Comparison of ENCODE assay signal across 5 worm cellular contexts in genomic region chrV:4889477-4889876, ce11.
TF ChIP-seq lines count a peak whose summit lies in the region.

Gene ugt-12, minus strand, starts transcription at chrV:4889629.

TF ChIP-seq in whole organism, L1 larva, 84 proteins besides CTCF, POLR2A, EP300 and RAD21:
- no peak for TF ChIP-seq hlh-17 (GFP tag; optimal IDR thresholded peaks at IDR 0.05; lab: Kevin White, UChicago; ENCODE audit: borderline replicate concordance)
- TF ChIP-seq isw-1 (GFP tag; IDR thresholded peaks at IDR 0.05; lab: Robert Waterston, UW): no peak
- TF ChIP-seq irx-1 (tag; optimal IDR thresholded peaks at IDR 0.05; lab: Kevin White, UChicago): no peak
- peak; percentile 26 for TF ChIP-seq snu-23 (GFP tag; optimal IDR thresholded peaks at IDR 0.05; lab: Kevin White, UChicago)
- peak; percentile 61 for TF ChIP-seq lin-14 (GFP tag; optimal IDR thresholded peaks at IDR 0.05; lab: Kevin White, UChicago)
- TF ChIP-seq nhr-20 (tag; optimal IDR thresholded peaks at IDR 0.05; lab: Kevin White, UChicago): peak; percentile 52
- TF ChIP-seq nhr-85 (tag; lab: Kevin White, UChicago): peak; percentile 74
- TF ChIP-seq elt-2 (tag; optimal IDR thresholded peaks at IDR 0.05; lab: Kevin White, UChicago): peak; percentile 49
- no peak for TF ChIP-seq grh-1 (GFP tag; IDR thresholded peaks at IDR 0.05; lab: Robert Waterston, UW)
- TF ChIP-seq nhr-71 (tag; optimal IDR thresholded peaks at IDR 0.05; lab: Kevin White, UChicago): peak; percentile 48
- TF ChIP-seq egl-27 (tag; optimal IDR thresholded peaks at IDR 0.05; lab: Kevin White, UChicago): no peak
- TF ChIP-seq elt-3 (tag; optimal IDR thresholded peaks at IDR 0.05; lab: Kevin White, UChicago): peak in 2 of 6 experiments; percentile 10 to 37
- no peak for TF ChIP-seq C16A3.4 (tag; optimal IDR thresholded peaks at IDR 0.05; lab: Kevin White, UChicago)
- peak in 1 of 2 experiments; percentile 34 for TF ChIP-seq lin-35 (GFP tag; optimal IDR thresholded peaks at IDR 0.05; lab: Kevin White, UChicago)

TF ChIP-seq in whole organism, L2 larva, 48 proteins besides CTCF, POLR2A, EP300 and RAD21 (continues in another document):
- no peak for TF ChIP-seq mdl-1 (tag; optimal IDR thresholded peaks at IDR 0.05; lab: Kevin White, UChicago)
- no peak for TF ChIP-seq nhr-12 (tag; optimal IDR thresholded peaks at IDR 0.05; lab: Kevin White, UChicago)
- no peak for TF ChIP-seq unc-39 (tag; optimal IDR thresholded peaks at IDR 0.05; lab: Kevin White, UChicago)
- TF ChIP-seq R02D3.7 (tag; optimal IDR thresholded peaks at IDR 0.05; lab: Kevin White, UChicago): no peak
- no peak for TF ChIP-seq mbf-1 (tag; optimal IDR thresholded peaks at IDR 0.05; lab: Kevin White, UChicago)
- TF ChIP-seq nhr-11 (tag; optimal IDR thresholded peaks at IDR 0.05; lab: Kevin White, UChicago): no peak
- TF ChIP-seq crh-2 (tag; optimal IDR thresholded peaks at IDR 0.05; lab: Kevin White, UChicago): peak; percentile 38
- no peak for TF ChIP-seq Y55F3AM.14 (GFP tag; optimal IDR thresholded peaks at IDR 0.05; lab: Kevin White, UChicago)
- peak; percentile 3 for TF ChIP-seq nhr-25 (tag; optimal IDR thresholded peaks at IDR 0.05; lab: Kevin White, UChicago)
- TF ChIP-seq F13H6.1 (tag; optimal IDR thresholded peaks at IDR 0.05; lab: Kevin White, UChicago): no peak
- no peak for TF ChIP-seq zag-1 (tag; optimal IDR thresholded peaks at IDR 0.05; lab: Kevin White, UChicago)
- peak; percentile 74 for TF ChIP-seq fos-1 (tag; optimal IDR thresholded peaks at IDR 0.05; lab: Kevin White, UChicago)
- TF ChIP-seq unc-62 (GFP tag; optimal IDR thresholded peaks at IDR 0.05; lab: Kevin White, UChicago): no peak
- no peak for TF ChIP-seq blmp-1 (tag; optimal IDR thresholded peaks at IDR 0.05; lab: Kevin White, UChicago; ENCODE audit: insufficient read depth)
- peak; percentile 82 for TF ChIP-seq sma-9 (GFP tag; optimal IDR thresholded peaks at IDR 0.05; lab: Kevin White, UChicago)
- TF ChIP-seq sma-9 (tag; optimal IDR thresholded peaks at IDR 0.05; lab: Kevin White, UChicago): no peak
- TF ChIP-seq nhr-129 (tag; optimal IDR thresholded peaks at IDR 0.05; lab: Kevin White, UChicago): peak; percentile 8
- TF ChIP-seq lin-13 (GFP tag; optimal IDR thresholded peaks at IDR 0.05; lab: Kevin White, UChicago): no peak
- TF ChIP-seq ztf-4 (tag; optimal IDR thresholded peaks at IDR 0.05; lab: Kevin White, UChicago): no peak
- peak; percentile 8 for TF ChIP-seq sma-3 (GFP tag; optimal IDR thresholded peaks at IDR 0.05; lab: Kevin White, UChicago)
- no peak for TF ChIP-seq lin-11 (tag; optimal IDR thresholded peaks at IDR 0.05; lab: Kevin White, UChicago)

TF ChIP-seq in whole organism, L3 larva, 47 proteins besides CTCF, POLR2A, EP300 and RAD21:
- TF ChIP-seq fkh-10 (GFP tag; optimal IDR thresholded peaks at IDR 0.05; lab: Kevin White, UChicago) (no peak), R02D3.7 (tag; optimal IDR thresholded peaks at IDR 0.05; lab: Kevin White, UChicago) (no peak), ztf-11 (tag; optimal IDR thresholded peaks at IDR 0.05; lab: Kevin White, UChicago) (no peak), elt-3 (tag; optimal IDR thresholded peaks at IDR 0.05; lab: Kevin White, UChicago) (no peak), ZK546.5 (tag; optimal IDR thresholded peaks at IDR 0.05; lab: Kevin White, UChicago) (no peak), nhr-67 (tag; optimal IDR thresholded peaks at IDR 0.05; lab: Kevin White, UChicago) (no peak), pha-4 (tag; optimal IDR thresholded peaks at IDR 0.05; lab: Kevin White, UChicago) (peak; percentile 39), nhr-23 (tag; optimal IDR thresholded peaks at IDR 0.05; lab: Kevin White, UChicago) (peak; percentile 35), elt-1 (tag; optimal IDR thresholded peaks at IDR 0.05; lab: Kevin White, UChicago) (no peak), pqm-1 (tag; optimal IDR thresholded peaks at IDR 0.05; lab: Kevin White, UChicago) (peak; percentile 43), elt-2 (tag; optimal IDR thresholded peaks at IDR 0.05; lab: Kevin White, UChicago) (peak; percentile 71), mml-1 (tag; optimal IDR thresholded peaks at IDR 0.05; lab: Kevin White, UChicago) (no peak)

TF ChIP-seq in whole organism, L4 larva, 104 proteins besides CTCF, POLR2A, EP300 and RAD21:
- TF ChIP-seq snpc-4 (tag; optimal IDR thresholded peaks at IDR 0.05; lab: Kevin White, UChicago) (no peak), nhr-102 (tag; optimal IDR thresholded peaks at IDR 0.05; lab: Kevin White, UChicago) (peak; percentile 28), daf-16 (GFP tag; optimal IDR thresholded peaks at IDR 0.05; lab: Kevin White, UChicago) (no peak), daf-16 (tag; optimal IDR thresholded peaks at IDR 0.05; lab: Kevin White, UChicago) (peak; percentile 54), hlh-30 (tag; optimal IDR thresholded peaks at IDR 0.05; lab: Kevin White, UChicago; ENCODE audit: insufficient read depth) (peak; percentile 18), saeg-2 (GFP tag; IDR thresholded peaks at IDR 0.05; lab: Robert Waterston, UW) (no peak), F10B5.3 (tag; optimal IDR thresholded peaks at IDR 0.05; lab: Kevin White, UChicago) (no peak), nhr-111 (GFP tag; optimal IDR thresholded peaks at IDR 0.05; lab: Kevin White, UChicago) (no peak), nhr-28 (tag; optimal IDR thresholded peaks at IDR 0.05; lab: Kevin White, UChicago) (peak; percentile 93), ama-1 (optimal IDR thresholded peaks at IDR 0.05; lab: Kevin White, UChicago) (no peak), ZK546.5 (tag; optimal IDR thresholded peaks at IDR 0.05; lab: Kevin White, UChicago) (no peak), hlh-11 (tag; optimal IDR thresholded peaks at IDR 0.05; lab: Kevin White, UChicago) (peak; percentile 37), dve-1 (tag; optimal IDR thresholded peaks at IDR 0.05; lab: Kevin White, UChicago; ENCODE audit: insufficient read depth) (peak; percentile 35), mep-1 (tag; optimal IDR thresholded peaks at IDR 0.05; lab: Kevin White, UChicago) (peak; percentile 18), nhr-77 (tag; optimal IDR thresholded peaks at IDR 0.05; lab: Kevin White, UChicago) (peak; percentile 58), dmd-6 (GFP tag; IDR thresholded peaks at IDR 0.05; lab: Robert Waterston, UW) (peak; percentile 60), pqm-1 (tag; optimal IDR thresholded peaks at IDR 0.05; lab: Kevin White, UChicago) (peak; percentile 71), set-16 (GFP tag; IDR thresholded peaks at IDR 0.05; lab: Robert Waterston, UW) (no peak), nhr-42 (GFP tag; IDR thresholded peaks at IDR 0.05; lab: Robert Waterston, UW) (no peak), F44E2.7 (GFP tag; IDR thresholded peaks at IDR 0.05; lab: Robert Waterston, UW) (no peak), lim-7 (GFP tag; IDR thresholded peaks at IDR 0.05; lab: Robert Waterston, UW) (no peak), snpc-1.2 (GFP tag; IDR thresholded peaks at IDR 0.05; lab: Robert Waterston, UW) (no peak), ztf-7 (tag; optimal IDR thresholded peaks at IDR 0.05; lab: Kevin White, UChicago) (peak; percentile 57)

TF ChIP-seq in whole organism, young adult, 124 proteins besides CTCF, POLR2A, EP300 and RAD21:
- no peak for TF ChIP-seq attf-6 (GFP tag; IDR thresholded peaks at IDR 0.05; lab: Robert Waterston, UW)
- TF ChIP-seq lin-40 (tag; optimal IDR thresholded peaks at IDR 0.05; lab: Kevin White, UChicago): no peak
- no peak for TF ChIP-seq bed-2 (GFP tag; IDR thresholded peaks at IDR 0.05; lab: Robert Waterston, UW)
- no peak for TF ChIP-seq lin-35 (GFP tag; optimal IDR thresholded peaks at IDR 0.05; lab: Kevin White, UChicago)
- TF ChIP-seq nhr-80 (tag; optimal IDR thresholded peaks at IDR 0.05; lab: Kevin White, UChicago): peak; percentile 71
- no peak for TF ChIP-seq madf-8 (GFP tag; conservative IDR thresholded peaks at IDR 0.05; lab: Robert Waterston, UW)
- no peak for TF ChIP-seq sptf-2 (GFP tag; optimal IDR thresholded peaks at IDR 0.05; lab: Kevin White, UChicago)
